Fruit fly (Drosophila melanogaster) whole organism, wandering third instar larva: ENCODE measurements around the gene CG4210.
A peak's percentile ranks its signal among the peaks of the same experiment; 100 is the strongest.

Source experiments
- CG9705 ChIP-seq: fragments of 200-800 bp; sonication (Bioruptor generic); optimal IDR thresholded peaks from 2 replicates; lab custom pipeline; 2018; ENCODE audit warnings: missing biosample characterization, mild to moderate bottlenecking, missing genetic modification characterization
- Dfd ChIP-seq: fragments of >200 bp; optimal IDR thresholded peaks from 2 replicates; lab custom pipeline; 2017; ENCODE audit warnings: missing biosample characterization, missing genetic modification characterization
- Dif ChIP-seq: fragments of 200-275, 200-300 bp; sonication (Bioruptor generic); optimal IDR thresholded peaks from 2 replicates; lab custom pipeline; 2018; ENCODE audit warnings: missing biosample characterization, missing genetic modification characterization; ENCODE audit not compliant: partially characterized antibody
- GATAd ChIP-seq: sonication (Bioruptor generic); optimal IDR thresholded peaks from 2 replicates; lab custom pipeline; 2016; ENCODE audit warnings: missing biosample characterization, missing genetic modification characterization
- HLH106 ChIP-seq: fragments of 200-800 bp; optimal IDR thresholded peaks from 3 replicates; lab custom pipeline; 2019; ENCODE audit warnings: missing biosample characterization, mild to moderate bottlenecking, missing genetic modification characterization, moderate library complexity
- Hnf4 ChIP-seq: fragments of 200-800 bp; sonication (Bioruptor generic); optimal IDR thresholded peaks from 2 replicates; lab custom pipeline; 2016; ENCODE audit warnings: missing biosample characterization, mild to moderate bottlenecking, missing genetic modification characterization
- Hr78 ChIP-seq: fragments of >200 bp; optimal IDR thresholded peaks from 2 replicates; lab custom pipeline; 2017; ENCODE audit warnings: missing biosample characterization, missing genetic modification characterization
- Hr83 ChIP-seq: fragments of 200-300 bp; sonication (Bioruptor generic); optimal IDR thresholded peaks from 2 replicates; lab custom pipeline; 2016; ENCODE audit warnings: missing biosample characterization, mild to moderate bottlenecking, missing genetic modification characterization, moderate library complexity; ENCODE audit not compliant: poor library complexity, severe bottlenecking
- Jra ChIP-seq: sonication (Bioruptor generic); optimal IDR thresholded peaks from 2 replicates; lab custom pipeline; 2016; ENCODE audit warnings: missing biosample characterization, missing genetic modification characterization
- Myc ChIP-seq: fragments of >200 bp; optimal IDR thresholded peaks from 2 replicates; lab custom pipeline; 2017
- N ChIP-seq: fragments of >200 bp; optimal IDR thresholded peaks from 2 replicates; lab custom pipeline; 2018; ENCODE audit warnings: missing biosample characterization, missing external identifiers, missing genetic modification characterization
- OdsH ChIP-seq: fragments of 200-800 bp; sonication (Bioruptor generic); optimal IDR thresholded peaks from 2 replicates; lab custom pipeline; 2016; ENCODE audit warnings: missing biosample characterization, mild to moderate bottlenecking, missing genetic modification characterization
- Rel ChIP-seq, 2 experiments: fragments of 200-800 bp; sonication (Bioruptor generic) in 1 of 2; optimal IDR thresholded peaks; 2 replicates in 1 of 2; 3 replicates in 1 of 2; lab custom pipeline; 2016 to 2019; ENCODE audit warnings: mild to moderate bottlenecking in 2 of 2, missing biosample characterization in 2 of 2, missing genetic modification characterization in 2 of 2, moderate library complexity in 1 of 2
- Sp1 ChIP-seq: fragments of 200-800 bp; sonication (Bioruptor generic); optimal IDR thresholded peaks from 3 replicates; lab custom pipeline; 2019; ENCODE audit warnings: missing biosample characterization, mild to moderate bottlenecking, missing genetic modification characterization, moderate library complexity
- Vsx2 ChIP-seq: fragments of 200-300, 225-300 bp; sonication (Bioruptor generic); optimal IDR thresholded peaks from 2 replicates; lab custom pipeline; 2018; ENCODE audit warnings: missing biosample characterization, missing genetic modification characterization; ENCODE audit not compliant: partially characterized antibody
- br ChIP-seq: fragments of 200-800 bp; sonication (Bioruptor generic); optimal IDR thresholded peaks from 2 replicates; lab custom pipeline; 2016; ENCODE audit warnings: missing biosample characterization, missing genetic modification characterization
- dl ChIP-seq, 2 experiments: fragments of 175-275, 200-275 bp in 1 of 2; fragments of 200-275 bp in 1 of 2; sonication (Bioruptor generic); optimal IDR thresholded peaks; lab custom pipeline; 2018; ENCODE audit warnings: mild to moderate bottlenecking in 2 of 2, missing biosample characterization in 2 of 2, missing genetic modification characterization in 2 of 2, moderate library complexity in 2 of 2; ENCODE audit not compliant: partially characterized antibody in 2 of 2, insufficient read depth in 1 of 2
- dmrt93B ChIP-seq: fragments of 200-800 bp; sonication (Bioruptor generic); optimal IDR thresholded peaks from 2 replicates; lab custom pipeline; 2018; ENCODE audit warnings: missing biosample characterization, mild to moderate bottlenecking, missing genetic modification characterization
- dsf ChIP-seq: sonication (Bioruptor generic); optimal IDR thresholded peaks from 2 replicates; lab custom pipeline; 2016; ENCODE audit warnings: missing biosample characterization, missing genetic modification characterization, borderline replicate concordance
- ey ChIP-seq: fragments of 200-800 bp; sonication (Bioruptor generic); optimal IDR thresholded peaks from 2 replicates; lab custom pipeline; 2016; ENCODE audit warnings: missing biosample characterization, missing genetic modification characterization
- foxo ChIP-seq, 2 experiments: fragments of 200-800 bp; sonication (Bioruptor generic); optimal IDR thresholded peaks; 2 replicates in 1 of 2; 3 replicates in 1 of 2; lab custom pipeline; 2016 to 2017; ENCODE audit warnings: missing biosample characterization in 2 of 2, missing genetic modification characterization in 2 of 2
- fru ChIP-seq: fragments of 200-800 bp; sonication (Bioruptor generic); optimal IDR thresholded peaks from 3 replicates; lab custom pipeline; 2016; ENCODE audit warnings: missing biosample characterization, mild to moderate bottlenecking, missing genetic modification characterization
- jim ChIP-seq: fragments of 175-275, 200-325 bp; sonication (Bioruptor generic); optimal IDR thresholded peaks from 2 replicates; lab custom pipeline; 2016; ENCODE audit warnings: missing biosample characterization, mild to moderate bottlenecking, missing genetic modification characterization
- lola ChIP-seq: fragments of >200 bp; optimal IDR thresholded peaks from 2 replicates; lab custom pipeline; 2017; ENCODE audit warnings: missing biosample characterization, missing genetic modification characterization
- pan ChIP-seq: fragments of >200 bp; optimal IDR thresholded peaks from 2 replicates; lab custom pipeline; 2017
- psq ChIP-seq: fragments of 200-800 bp; sonication (Bioruptor generic); optimal IDR thresholded peaks from 3 replicates; lab custom pipeline; 2017; ENCODE audit warnings: missing biosample characterization, mild to moderate bottlenecking, missing genetic modification characterization, moderate library complexity
- rgr ChIP-seq: fragments of 200-800 bp; sonication (Bioruptor generic); optimal IDR thresholded peaks from 3 replicates; lab custom pipeline; 2016; ENCODE audit warnings: missing biosample characterization, mild to moderate bottlenecking, missing genetic modification characterization
- sage ChIP-seq: fragments of 200-800 bp; sonication (Bioruptor generic); optimal IDR thresholded peaks from 2 replicates; lab custom pipeline; 2016; ENCODE audit warnings: missing biosample characterization, mild to moderate bottlenecking, missing genetic modification characterization
- sv ChIP-seq: fragments of 200-800 bp; sonication (Bioruptor generic); optimal IDR thresholded peaks from 3 replicates; lab custom pipeline; 2016; ENCODE audit warnings: missing biosample characterization, missing genetic modification characterization
- usp ChIP-seq: fragments of >200 bp; optimal IDR thresholded peaks from 2 replicates; lab custom pipeline; 2017; ENCODE audit warnings: missing biosample characterization, missing genetic modification characterization
- woc ChIP-seq: sonication (Bioruptor generic); optimal IDR thresholded peaks from 2 replicates; lab custom pipeline; 2016; ENCODE audit warnings: missing biosample characterization, mild to moderate bottlenecking, missing genetic modification characterization

CG4210 gene

dm6 chr3R:15249037-15249436 is 35.3 kb downstream of the CG4210 start, which contains the start of gene Amt:
TSS of gene Amt (minus strand) at chr3R:15249137.
- TF ChIP-seq foxo (GFP tag; optimal IDR thresholded peaks at IDR 0.05; lab: Kevin White, UChicago) (no peak), GATAd (GFP tag; lab: Kevin White, UChicago) (no peak)

- TF ChIP-seq dl (GFP tag; optimal IDR thresholded peaks at IDR 0.05; lab: Kevin White, UChicago; ENCODE audit: insufficient read depth in 1 of 2, partially characterized antibody in 2 of 2) (no peak), Hnf4 (no peak), HLH106 (tag; lab: Kevin White, UChicago) (no peak), Hr78 (GFP tag; lab: Kevin White, UChicago) (no peak), fru (no peak), rgr (GFP tag; lab: Kevin White, UChicago) (no peak), psq (GFP tag; lab: Kevin White, UChicago) (no peak), woc (GFP tag; lab: Kevin White, UChicago) (no peak), br (GFP tag; lab: Kevin White, UChicago) (no peak), ey (GFP tag; lab: Kevin White, UChicago) (no peak)
Measured at dm6 chr3R:15249735-15250134, 36.0 kb downstream of the CG4210 start, which contains the start of gene CG42404. TSS of gene CG42404 (plus strand) at chr3R:15250094.

- TF ChIP-seq Dfd (GFP tag; lab: Kevin White, UChicago) (no peak), ey (GFP tag; lab: Kevin White, UChicago) (peak; percentile 37), dl (GFP tag; optimal IDR thresholded peaks at IDR 0.05; lab: Kevin White, UChicago; ENCODE audit: insufficient read depth in 1 of 2, partially characterized antibody in 2 of 2) (no peak), dmrt93B (GFP tag; lab: Kevin White, UChicago) (no peak), br (GFP tag; lab: Kevin White, UChicago) (peak; percentile 14), sv (GFP tag; lab: Kevin White, UChicago) (peak; percentile 30), Hr83 (no peak), Vsx2 (GFP tag; lab: Kevin White, UChicago) (no peak), OdsH (peak; percentile 55), fru (peak; percentile 60), psq (GFP tag; lab: Kevin White, UChicago) (peak; percentile 61), HLH106 (tag; lab: Kevin White, UChicago) (peak; percentile 61), N (GFP tag; lab: Kevin White, UChicago) (no peak), Dif (GFP tag; lab: Kevin White, UChicago) (peak; percentile 11), Hnf4 (no peak), rgr (GFP tag; lab: Kevin White, UChicago) (no peak)
Measured at dm6 chr3R:15250454-15250853, 36.7 kb downstream of the CG4210 start.

dm6 chr3R:15262710-15263672 is 49.2 kb downstream of the CG4210 start, which contains the start of the genes eIF2gamma and Set:
TSS of gene eIF2gamma (minus strand) at chr3R:15263458.
TSS of gene Set (plus strand) at chr3R:15263552.
- TF ChIP-seq ey (GFP tag; lab: Kevin White, UChicago) (peak; percentile 42), CG9705 (GFP tag; lab: Kevin White, UChicago) (peak; percentile 3), HLH106 (tag; lab: Kevin White, UChicago) (peak; percentile 33), jim (GFP tag; lab: Kevin White, UChicago) (peak; percentile 25), psq (GFP tag; lab: Kevin White, UChicago) (peak; percentile 14), Hr83 (peak; percentile 92), Myc (lab: Kevin White, UChicago) (peak; percentile 10), OdsH (peak; percentile 21), Rel (GFP tag; optimal IDR thresholded peaks at IDR 0.05; lab: Kevin White, UChicago) (no peak), Rel (tag; optimal IDR thresholded peaks at IDR 0.05; lab: Kevin White, UChicago) (peak; percentile 54), rgr (GFP tag; lab: Kevin White, UChicago) (no peak), dsf (GFP tag; lab: Kevin White, UChicago) (no peak), pan (no peak)

- TF ChIP-seq sage (no peak), usp (GFP tag; lab: Kevin White, UChicago) (no peak), Sp1 (GFP tag; lab: Kevin White, UChicago) (no peak), woc (GFP tag; lab: Kevin White, UChicago) (no peak), Jra (GFP tag; lab: Kevin White, UChicago) (no peak), dsf (GFP tag; lab: Kevin White, UChicago) (no peak), GATAd (GFP tag; lab: Kevin White, UChicago) (no peak), dmrt93B (GFP tag; lab: Kevin White, UChicago) (no peak), Rel (GFP tag; optimal IDR thresholded peaks at IDR 0.05; lab: Kevin White, UChicago) (no peak), Rel (tag; optimal IDR thresholded peaks at IDR 0.05; lab: Kevin White, UChicago) (no peak), foxo (GFP tag; optimal IDR thresholded peaks at IDR 0.05; lab: Kevin White, UChicago) (no peak), lola (GFP tag; lab: Kevin White, UChicago) (no peak)
- TF ChIP-seq, all 38 proteins: peak for 0
Measured at dm6 chr3R:15263946-15264345, 50.2 kb downstream of the CG4210 start.
